Fruit fly (Drosophila melanogaster) whole organism: Measurements from ENCODE around the gene Argl.

Source experiments
- EcR ChIP-seq, 2 experiments: fragments of >200 bp; optimal IDR thresholded peaks; 2 replicates each; lab custom pipeline; 2017; ENCODE audit warnings: missing biosample characterization in 2 of 2, missing genetic modification characterization in 2 of 2, missing genetic modification reagents in 2 of 2
- usp ChIP-seq: fragments of >200 bp; optimal IDR thresholded peaks from 2 replicates; lab custom pipeline; 2017; ENCODE audit warnings: missing biosample characterization, missing genetic modification characterization, mixed read lengths

DNA sequence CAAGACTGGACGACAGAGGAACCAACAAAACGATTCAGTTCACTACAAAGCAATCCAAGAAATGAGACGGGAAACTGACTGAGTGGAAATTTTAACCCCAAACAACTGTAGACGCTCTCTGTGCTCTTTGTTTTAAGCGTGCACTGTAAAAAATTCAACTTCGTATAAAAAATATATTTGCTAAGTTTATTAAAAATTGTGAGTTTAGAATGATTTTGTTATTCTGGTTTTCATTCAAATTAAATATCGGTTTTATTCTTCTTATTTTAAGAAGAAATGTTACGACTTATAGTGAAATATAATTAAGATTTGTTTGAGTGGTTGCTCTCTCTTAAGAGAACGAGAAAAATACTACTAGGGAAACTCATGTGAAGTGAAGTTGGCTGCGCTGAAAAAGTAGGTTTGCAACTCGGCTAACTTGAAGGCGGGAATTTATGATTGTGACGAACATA lies 16.2 kb upstream of the Argl start:
- TF ChIP-seq usp (GFP tag; lab: Kevin White, UChicago): no peak
- TF ChIP-seq EcR (GFP tag; optimal IDR thresholded peaks at IDR 0.05; lab: Kevin White, UChicago): no peak
